Fruit fly (Drosophila melanogaster) whole organism, adult: Measurements from ENCODE around the gene eIF2beta.

Source experiments
- CG11617 ChIP-seq: fragments of 200-800 bp; sonication (Bioruptor generic); optimal IDR thresholded peaks from 2 replicates; lab custom pipeline; 2017; ENCODE audit warnings: mild to moderate bottlenecking, missing biosample characterization, missing genetic modification reagents, missing genetic modification characterization
- CG12768 ChIP-seq: fragments of 200-800 bp; sonication (Bioruptor generic); optimal IDR thresholded peaks from 2 replicates; lab custom pipeline; 2017; ENCODE audit warnings: missing biosample characterization, missing genetic modification characterization, mild to moderate bottlenecking, moderate library complexity, missing genetic modification reagents
- CG14711 ChIP-seq: fragments of 200-800 bp; sonication (Bioruptor generic); optimal IDR thresholded peaks from 2 replicates; lab custom pipeline; 2018; ENCODE audit warnings: missing biosample characterization, mild to moderate bottlenecking, missing genetic modification characterization, moderate library complexity
- CG1620 ChIP-seq: fragments of 200-800 bp; sonication (Bioruptor generic); optimal IDR thresholded peaks from 2 replicates; lab custom pipeline; 2016; ENCODE audit warnings: missing biosample characterization, missing genetic modification characterization
- CG33017 ChIP-seq: fragments of 200-800 bp; sonication (Bioruptor generic); optimal IDR thresholded peaks from 2 replicates; lab custom pipeline; 2018; ENCODE audit warnings: missing biosample characterization, mild to moderate bottlenecking, missing genetic modification characterization, moderate library complexity
- CG5204 ChIP-seq: fragments of 200-800 bp; sonication (Bioruptor generic); optimal IDR thresholded peaks from 2 replicates; lab custom pipeline; 2016; ENCODE audit warnings: missing biosample characterization, missing genetic modification characterization
- CG7045 ChIP-seq: fragments of 200-800 bp; sonication (Bioruptor generic); optimal IDR thresholded peaks from 2 replicates; lab custom pipeline; 2017; ENCODE audit warnings: missing biosample characterization, mild to moderate bottlenecking, missing genetic modification characterization
- CG7101 ChIP-seq: fragments of 200-800 bp; sonication (Bioruptor generic); optimal IDR thresholded peaks from 2 replicates; lab custom pipeline; 2018; ENCODE audit warnings: missing biosample characterization, mild to moderate bottlenecking, missing genetic modification characterization, moderate library complexity
- Clk ChIP-seq: fragments of 200-800 bp; sonication (Bioruptor generic); optimal IDR thresholded peaks from 2 replicates; lab custom pipeline; 2017; ENCODE audit warnings: missing biosample characterization, missing genetic modification characterization
- Crg-1 ChIP-seq: fragments of 200-800 bp; sonication (Bioruptor generic); optimal IDR thresholded peaks from 2 replicates; lab custom pipeline; 2016; ENCODE audit warnings: missing biosample characterization, missing genetic modification characterization
- Hr96 ChIP-seq: fragments of 200-800 bp; sonication (Bioruptor generic); optimal IDR thresholded peaks from 2 replicates; lab custom pipeline; 2016; ENCODE audit warnings: missing biosample characterization, missing genetic modification characterization
- Mnt ChIP-seq: fragments of 200-800 bp; sonication (Bioruptor generic); optimal IDR thresholded peaks from 2 replicates; lab custom pipeline; 2016; ENCODE audit warnings: missing biosample characterization, mild to moderate bottlenecking, missing genetic modification characterization
- bab1 ChIP-seq: fragments of 200-800 bp; sonication (Bioruptor generic); optimal IDR thresholded peaks from 3 replicates; lab custom pipeline; 2019; ENCODE audit warnings: missing biosample characterization, mild to moderate bottlenecking, missing genetic modification characterization, moderate library complexity
- cic ChIP-seq: fragments of 200-800 bp; sonication (Bioruptor generic); optimal IDR thresholded peaks from 2 replicates; lab custom pipeline; 2017; ENCODE audit warnings: missing biosample characterization, mild to moderate bottlenecking, missing genetic modification characterization, moderate library complexity
- cnc ChIP-seq, 2 experiments: fragments of >200 bp; optimal IDR thresholded peaks; 2 replicates each; lab custom pipeline; 2017
- kay ChIP-seq: fragments of 200-800 bp; sonication (Bioruptor generic); peaks from one replicate; lab custom pipeline; 2016; ENCODE audit warnings: missing biosample characterization, missing genetic modification characterization, borderline replicate concordance
- ovo ChIP-seq: fragments of 200-800 bp; sonication (Bioruptor generic); optimal IDR thresholded peaks from 2 replicates; lab custom pipeline; 2016; ENCODE audit warnings: missing biosample characterization, missing genetic modification characterization
- pad ChIP-seq: fragments of 200-800 bp; sonication (Bioruptor generic); optimal IDR thresholded peaks from 3 replicates; lab custom pipeline; 2017; ENCODE audit warnings: missing biosample characterization, missing genetic modification characterization, mild to moderate bottlenecking, moderate library complexity, missing genetic modification reagents
- tj ChIP-seq: fragments of 200-800 bp; sonication (Bioruptor generic); optimal IDR thresholded peaks from 3 replicates; lab custom pipeline; 2017; ENCODE audit warnings: missing biosample characterization, mild to moderate bottlenecking, missing genetic modification characterization, moderate library complexity
- toe ChIP-seq: fragments of 200-800 bp; sonication (Bioruptor generic); optimal IDR thresholded peaks from 2 replicates; lab custom pipeline; 2016; ENCODE audit warnings: missing biosample characterization, missing genetic modification characterization

The eIF2beta gene

dm6 chr3L:12533392-12534070, 7.0 kb upstream of the eIF2beta start, which contains the start of the genes Tsf2 and CG34242:
Gene Tsf2 (minus strand): TSS chr3L:12533724.
Gene CG34242 (plus strand): TSS chr3L:12533996.
- TF ChIP-seq CG5204 (no peak), kay (no peak), CG33017 (tag; lab: Kevin White, UChicago) (peak; percentile 75), CG14711 (peak; percentile 91), toe (GFP tag; lab: Kevin White, UChicago) (no peak), Crg-1 (GFP tag; lab: Kevin White, UChicago) (no peak), tj (GFP tag; lab: Kevin White, UChicago) (peak; percentile 35), pad (GFP tag; lab: Kevin White, UChicago) (peak; percentile 55), cic (GFP tag; lab: Kevin White, UChicago) (no peak), cnc (optimal IDR thresholded peaks at IDR 0.05; lab: Kevin White, UChicago) (no peak), CG12768 (GFP tag; lab: Kevin White, UChicago) (peak; percentile 61), CG7101 (peak; percentile 87), Hr96 (GFP tag; lab: Kevin White, UChicago) (no peak), ovo (GFP tag; lab: Kevin White, UChicago) (no peak), CG11617 (GFP tag; lab: Kevin White, UChicago) (no peak), bab1 (GFP tag; lab: Kevin White, UChicago) (peak; percentile 64), Clk (GFP tag; lab: Kevin White, UChicago) (no peak), Mnt (GFP tag; lab: Kevin White, UChicago) (no peak), CG7045 (GFP tag; lab: Kevin White, UChicago) (no peak), CG1620 (no peak)

DNA sequence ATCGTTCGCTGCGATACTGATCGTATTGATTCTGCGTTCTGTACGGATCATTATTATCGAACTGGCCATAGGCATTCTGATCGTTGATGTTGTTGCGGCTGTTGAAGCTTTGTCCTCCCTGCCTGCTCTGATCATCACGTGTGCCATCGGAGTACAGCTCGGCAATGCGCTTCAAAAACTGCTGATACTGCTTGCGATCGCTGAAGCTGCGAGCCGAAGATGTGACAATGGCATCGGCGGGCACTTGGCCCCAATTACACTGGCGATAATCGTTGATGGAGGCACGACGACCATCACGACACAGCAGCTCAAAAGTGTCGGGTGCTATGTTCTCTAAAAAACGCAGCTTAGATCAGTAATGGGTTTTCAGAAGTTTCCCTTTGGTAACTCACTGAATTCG, 5.7 kb upstream of the eIF2beta start:
- no peak for TF ChIP-seq pad (GFP tag; lab: Kevin White, UChicago)
- no peak for TF ChIP-seq CG14711
- TF ChIP-seq Hr96 (GFP tag; lab: Kevin White, UChicago): no peak

dm6 chr3L:12530044-12530443, 3.5 kb upstream of the eIF2beta start, which contains the start of gene nst:
Gene nst (minus strand): TSS chr3L:12530171.
- no peak for TF ChIP-seq Mnt (GFP tag; lab: Kevin White, UChicago)
- TF ChIP-seq CG1620: no peak
- TF ChIP-seq Crg-1 (GFP tag; lab: Kevin White, UChicago): no peak
- TF ChIP-seq ovo (GFP tag; lab: Kevin White, UChicago): no peak
- no peak for TF ChIP-seq CG33017 (tag; lab: Kevin White, UChicago)
- TF ChIP-seq Hr96 (GFP tag; lab: Kevin White, UChicago): no peak
- peak; percentile 22 for TF ChIP-seq tj (GFP tag; lab: Kevin White, UChicago)
- TF ChIP-seq toe (GFP tag; lab: Kevin White, UChicago): no peak
- no peak for TF ChIP-seq cnc (optimal IDR thresholded peaks at IDR 0.05; lab: Kevin White, UChicago)
- TF ChIP-seq bab1 (GFP tag; lab: Kevin White, UChicago): peak; percentile 21
- TF ChIP-seq cic (GFP tag; lab: Kevin White, UChicago): no peak
- TF ChIP-seq CG12768 (GFP tag; lab: Kevin White, UChicago): no peak
- no peak for TF ChIP-seq Clk (GFP tag; lab: Kevin White, UChicago)
- TF ChIP-seq kay: no peak

dm6 chr3L:12529431-12530007, 3.0 kb upstream of the eIF2beta start:
- TF ChIP-seq CG1620: no peak
- no peak for TF ChIP-seq Crg-1 (GFP tag; lab: Kevin White, UChicago)
- no peak for TF ChIP-seq bab1 (GFP tag; lab: Kevin White, UChicago)
- no peak for TF ChIP-seq toe (GFP tag; lab: Kevin White, UChicago)
- TF ChIP-seq ovo (GFP tag; lab: Kevin White, UChicago): peak; percentile 41
- no peak for TF ChIP-seq pad (GFP tag; lab: Kevin White, UChicago)
- TF ChIP-seq cic (GFP tag; lab: Kevin White, UChicago): no peak
- peak; percentile 66 for TF ChIP-seq CG33017 (tag; lab: Kevin White, UChicago)
- TF ChIP-seq CG12768 (GFP tag; lab: Kevin White, UChicago): no peak
- TF ChIP-seq CG14711: peak; percentile 3
- no peak for TF ChIP-seq kay
- TF ChIP-seq CG7101: peak; percentile 50
- TF ChIP-seq tj (GFP tag; lab: Kevin White, UChicago): peak; percentile 15
- TF ChIP-seq Mnt (GFP tag; lab: Kevin White, UChicago): peak; percentile 50
- TF ChIP-seq Clk (GFP tag; lab: Kevin White, UChicago): peak; percentile 19
- TF ChIP-seq CG11617 (GFP tag; lab: Kevin White, UChicago): peak; percentile 21
- TF ChIP-seq CG7045 (GFP tag; lab: Kevin White, UChicago): peak; percentile 36
- TF ChIP-seq cnc (optimal IDR thresholded peaks at IDR 0.05; lab: Kevin White, UChicago): no peak
- TF ChIP-seq Hr96 (GFP tag; lab: Kevin White, UChicago): no peak
- TF ChIP-seq CG5204: no peak

DNA sequence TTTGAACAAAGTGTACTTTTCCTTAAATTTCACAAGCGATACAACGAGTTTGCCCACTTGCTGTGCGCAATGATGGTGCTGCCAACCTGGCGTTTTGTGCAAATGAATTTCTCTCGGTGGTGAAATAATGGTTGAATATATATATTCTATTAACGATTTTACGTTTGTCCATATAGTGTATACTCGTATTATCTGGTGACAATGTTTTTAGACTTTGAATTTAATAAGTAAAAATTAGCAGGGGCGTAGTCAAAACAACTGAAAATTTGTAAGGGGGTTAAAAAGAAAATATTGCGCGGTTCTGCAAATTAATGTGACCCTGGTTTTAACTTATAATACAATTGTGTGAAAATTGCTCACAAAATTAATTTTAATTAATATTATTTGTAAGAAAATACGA, 2.6 kb downstream of the eIF2beta start, which contains the start of the genes ver and Gcn5:
Gene ver, plus strand, starts transcription at position 47 of the 400 bp plus-strand sequence.
Gene Gcn5, minus strand, starts transcription at position 74 of the 400 bp plus-strand sequence.
- peak; percentile 97 for TF ChIP-seq toe (GFP tag; lab: Kevin White, UChicago)
- TF ChIP-seq pad (GFP tag; lab: Kevin White, UChicago): peak; percentile 93
- peak; percentile 96 for TF ChIP-seq bab1 (GFP tag; lab: Kevin White, UChicago)
- peak; percentile 94 for TF ChIP-seq tj (GFP tag; lab: Kevin White, UChicago)
- TF ChIP-seq Hr96 (GFP tag; lab: Kevin White, UChicago): peak; percentile 94
- peak; percentile 99 for TF ChIP-seq CG11617 (GFP tag; lab: Kevin White, UChicago)
- TF ChIP-seq kay: no peak
- peak; percentile 99 for TF ChIP-seq CG12768 (GFP tag; lab: Kevin White, UChicago)
- TF ChIP-seq cnc (optimal IDR thresholded peaks at IDR 0.05; lab: Kevin White, UChicago): no peak
- peak; percentile 94 for TF ChIP-seq ovo (GFP tag; lab: Kevin White, UChicago)
- TF ChIP-seq Clk (GFP tag; lab: Kevin White, UChicago): peak; percentile 97
- TF ChIP-seq CG7045 (GFP tag; lab: Kevin White, UChicago): peak; percentile 99
- TF ChIP-seq CG1620: peak; percentile 97
- TF ChIP-seq CG7101: peak; percentile 99
- TF ChIP-seq Mnt (GFP tag; lab: Kevin White, UChicago): peak; percentile 94
- TF ChIP-seq CG33017 (tag; lab: Kevin White, UChicago): peak; percentile 98
- peak; percentile 97 for TF ChIP-seq CG5204
- TF ChIP-seq cic (GFP tag; lab: Kevin White, UChicago): peak; percentile 90
- TF ChIP-seq Crg-1 (GFP tag; lab: Kevin White, UChicago): peak; percentile 97
- peak; percentile 97 for TF ChIP-seq CG14711
